Worm (Caenorhabditis elegans) whole organism, young adult: Measurements from ENCODE around the gene wrk-1.

Experiments used
- F52B5.7 ChIP-seq: sonication (generic microtip); optimal IDR thresholded peaks from 2 replicates; lab custom pipeline; 2016; ENCODE audit warnings: mild to moderate bottlenecking, missing genetic modification characterization, missing compliant biosample characterization
- Y79H2A.3 ChIP-seq: fragments of 200-800 bp; sonication (Bioruptor generic); conservative IDR thresholded peaks from 2 replicates; pipeline ENCODE4 v1.3.6; 2022; ENCODE audit warnings: missing genetic modification reagents, missing genetic modification characterization, missing compliant biosample characterization
- bed-2 ChIP-seq: fragments of 200-800 bp; sonication (Bioruptor generic); IDR thresholded peaks from 2 replicates; pipeline ENCODE4 v1.3.6; 2022; ENCODE audit warnings: missing genetic modification reagents, missing genetic modification characterization, missing compliant biosample characterization
- ceh-100 ChIP-seq: fragments of 200-800 bp; sonication (Bioruptor generic); IDR thresholded peaks from 2 replicates; pipeline ENCODE4 v1.3.6; 2022; ENCODE audit warnings: missing genetic modification reagents, missing genetic modification characterization, missing compliant biosample characterization
- lin-54 ChIP-seq: fragments of 200-800 bp; sonication (Bioruptor generic); optimal IDR thresholded peaks from 2 replicates; lab custom pipeline; 2018; ENCODE audit warnings: mild to moderate bottlenecking, missing genetic modification characterization, missing compliant biosample characterization

ce11 chrX:8423633-8424032 is 31.2 kb upstream of the wrk-1 start, which contains the start of gene tth-1:
- TF ChIP-seq F52B5.7 (tag; lab: Kevin White, UChicago) (no peak), lin-54 (GFP tag; lab: Kevin White, UChicago) (no peak), bed-2 (GFP tag; lab: Robert Waterston, UW) (no peak), ceh-100 (GFP tag; lab: Robert Waterston, UW) (no peak), Y79H2A.3 (no peak)
